Worm (Caenorhabditis elegans) whole organism, young adult: Measurements from ENCODE around the gene uroc-1.
"Not testable (repeated sequence)": the region's sequence is repeated elsewhere in the genome, so short reads cannot be mapped to it uniquely, and the experiment has no call there.

Experiments
- B0261.1 ChIP-seq: sonication (generic microtip); optimal IDR thresholded peaks from 2 replicates; lab custom pipeline; 2016; ENCODE audit warnings: mild to moderate bottlenecking, missing genetic modification characterization, moderate library complexity, missing compliant biosample characterization
- D2030.7 ChIP-seq: fragments of 200-800 bp; sonication (Bioruptor generic); IDR thresholded peaks from 2 replicates; pipeline ENCODE4 v1.3.6; 2022; ENCODE audit warnings: missing genetic modification reagents, missing genetic modification characterization, missing compliant biosample characterization
- ZK185.1 ChIP-seq: sonication (generic microtip); optimal IDR thresholded peaks from 2 replicates; lab custom pipeline; 2016; ENCODE audit warnings: mild to moderate bottlenecking, missing genetic modification characterization, missing compliant biosample characterization; ENCODE audit not compliant: poor library complexity, severe bottlenecking
- attf-6 ChIP-seq: fragments of 200-800 bp; sonication (Bioruptor generic); IDR thresholded peaks from 2 replicates; pipeline ENCODE4 v1.3.6; 2022; ENCODE audit warnings: missing genetic modification reagents, missing genetic modification characterization, missing compliant biosample characterization
- cebp-1 ChIP-seq, 2 experiments: fragments of 200-800 bp in 1 of 2; sonication (Bioruptor generic) in 1 of 2; sonication (generic microtip) in 1 of 2; IDR thresholded peaks in 1 of 2; optimal IDR thresholded peaks in 1 of 2; 2 replicates each; pipeline versions ENCODE4 v1.3.6 to Lab custom; 2017 to 2022; ENCODE audit warnings: missing compliant biosample characterization in 2 of 2, missing genetic modification characterization in 2 of 2, mild to moderate bottlenecking in 1 of 2, missing genetic modification reagents in 1 of 2, moderate library complexity in 1 of 2
- ceh-100 ChIP-seq: fragments of 200-800 bp; sonication (Bioruptor generic); IDR thresholded peaks from 2 replicates; pipeline ENCODE4 v1.3.6; 2022; ENCODE audit warnings: missing genetic modification reagents, missing genetic modification characterization, missing compliant biosample characterization
- egl-44 ChIP-seq: fragments of 200-800 bp; sonication (Bioruptor generic); IDR thresholded peaks from 2 replicates; pipeline ENCODE4 v1.3.6; 2022; ENCODE audit warnings: missing genetic modification reagents, missing genetic modification characterization, missing compliant biosample characterization
- egrh-3 ChIP-seq: fragments of 200-800 bp; sonication (Bioruptor generic); IDR thresholded peaks from 2 replicates; pipeline ENCODE4 v1.3.6; 2022; ENCODE audit warnings: missing genetic modification reagents, missing genetic modification characterization, missing compliant biosample characterization
- ekl-4 ChIP-seq: fragments of 200-800 bp; sonication (Bioruptor generic); IDR thresholded peaks from 2 replicates; pipeline ENCODE4 v1.3.6; 2022; ENCODE audit warnings: missing genetic modification reagents, missing genetic modification characterization, missing compliant biosample characterization
- hmg-1.2 ChIP-seq: fragments of 200-800 bp; sonication (Bioruptor generic); IDR thresholded peaks from 2 replicates; pipeline ENCODE4 v1.3.6; 2022; ENCODE audit warnings: missing genetic modification reagents, missing genetic modification characterization, missing compliant biosample characterization
- let-607 ChIP-seq, 2 experiments: fragments of 200-800 bp in 1 of 2; sonication (Bioruptor generic) in 1 of 2; sonication (generic microtip) in 1 of 2; optimal IDR thresholded peaks; 2 replicates each; lab custom pipeline; 2016 to 2018; ENCODE audit warnings: mild to moderate bottlenecking in 2 of 2, missing compliant biosample characterization in 2 of 2, missing genetic modification characterization in 2 of 2, moderate library complexity in 2 of 2, missing genotype in 1 of 2
- lin-54 ChIP-seq: fragments of 200-800 bp; sonication (Bioruptor generic); optimal IDR thresholded peaks from 2 replicates; lab custom pipeline; 2018; ENCODE audit warnings: mild to moderate bottlenecking, missing genetic modification characterization, missing compliant biosample characterization
- lir-1 ChIP-seq: fragments of 200-800 bp; sonication (Bioruptor generic); conservative IDR thresholded peaks from 2 replicates; pipeline ENCODE4 v1.3.6; 2022; ENCODE audit warnings: missing genetic modification reagents, missing genetic modification characterization, missing compliant biosample characterization
- lsy-27 ChIP-seq: sonication (generic microtip); optimal IDR thresholded peaks from 2 replicates; lab custom pipeline; 2017; ENCODE audit warnings: missing genetic modification characterization, mild to moderate bottlenecking, missing compliant biosample characterization, antibody characterized with exemption, missing genotype, borderline replicate concordance; ENCODE audit not compliant: insufficient read depth
- madf-8 ChIP-seq: fragments of 200-800 bp; sonication (Bioruptor generic); conservative IDR thresholded peaks from 2 replicates; pipeline ENCODE4 v1.3.6; 2022; ENCODE audit warnings: missing genetic modification reagents, missing genetic modification characterization, missing compliant biosample characterization
- mel-28 ChIP-seq: sonication (generic microtip); optimal IDR thresholded peaks from 2 replicates; lab custom pipeline; 2016; ENCODE audit warnings: borderline replicate concordance, mild to moderate bottlenecking, missing genetic modification characterization, missing compliant biosample characterization
- repo-1 ChIP-seq: sonication (generic microtip); optimal IDR thresholded peaks from 2 replicates; lab custom pipeline; 2017; ENCODE audit warnings: mild to moderate bottlenecking, missing genetic modification characterization, missing compliant biosample characterization
- rpc-1 ChIP-seq, 2 experiments: fragments of 150-350 bp in 1 of 2; sonication (generic microtip) in 1 of 2; optimal IDR thresholded peaks; 2 replicates each; lab custom pipeline; 2014 to 2018; ENCODE audit warnings: missing biosample characterization in 1 of 2, missing genetic modification characterization in 1 of 2, missing genetic modification reagents in 1 of 2, missing genotype in 1 of 2
- sdz-38 ChIP-seq: sonication (generic microtip); optimal IDR thresholded peaks from 2 replicates; lab custom pipeline; 2016; ENCODE audit warnings: missing genotype, missing genetic modification characterization, missing compliant biosample characterization
- snpc-4 ChIP-seq, 5 experiments: fragments of 150-350 bp in 1 of 5; sonication (generic microtip) in 4 of 5; optimal IDR thresholded peaks; 2 replicates each; lab custom pipeline; 2014 to 2018; ENCODE audit warnings: missing genetic modification characterization in 5 of 5, missing biosample characterization in 3 of 5, antibody characterized with exemption in 2 of 5, mild to moderate bottlenecking in 2 of 5, missing compliant biosample characterization in 2 of 5, missing genotype in 2 of 5, moderate library complexity in 2 of 5, missing genetic modification reagents in 1 of 5
- tbp1 ChIP-seq: fragments of 200-800 bp; sonication (Bioruptor generic); optimal IDR thresholded peaks from 2 replicates; lab custom pipeline; 2018; ENCODE audit warnings: mild to moderate bottlenecking, missing genetic modification characterization, missing compliant biosample characterization
- zfh-2 ChIP-seq: fragments of 200-800 bp; sonication (Bioruptor generic); conservative IDR thresholded peaks from 2 replicates; pipeline ENCODE4 v1.3.6; 2022; ENCODE audit warnings: missing genetic modification reagents, missing genetic modification characterization, missing compliant biosample characterization

Gene uroc-1

DNA sequence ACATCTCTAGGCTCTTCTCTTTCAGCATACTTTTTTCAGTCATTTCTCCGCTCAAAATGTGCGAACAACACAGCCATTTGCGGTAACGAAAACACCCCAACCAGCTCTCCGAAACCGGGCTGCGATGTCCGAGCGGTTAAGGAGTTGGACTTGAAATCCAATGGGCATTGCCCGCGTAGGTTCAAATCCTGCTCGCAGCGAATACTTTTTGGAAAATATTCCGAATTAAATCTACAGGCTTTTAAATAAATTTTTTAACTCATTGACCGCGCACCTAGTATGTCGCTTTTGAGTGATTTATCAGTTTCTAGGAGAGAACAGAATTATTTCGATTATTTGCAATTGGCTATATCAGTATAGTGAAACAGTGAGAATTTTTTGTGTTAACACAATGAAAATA is 34.6 kb upstream of the uroc-1 start:
- peak; percentile 8 for TF ChIP-seq snpc-4 (GFP tag; optimal IDR thresholded peaks at IDR 0.05; lab: Kevin White, UChicago)
- TF ChIP-seq snpc-4 (tag; optimal IDR thresholded peaks at IDR 0.05; lab: Kevin White, UChicago): peak in 2 of 4 experiments; percentile 33 to 92
- TF ChIP-seq attf-6: peak; percentile 88
- peak; percentile 81 for TF ChIP-seq tbp1 (GFP tag; lab: Kevin White, UChicago)
- TF ChIP-seq B0261.1 (tag; lab: Kevin White, UChicago): peak; percentile 62
- peak; percentile 28 for TF ChIP-seq rpc-1 (optimal IDR thresholded peaks at IDR 0.05; lab: Kevin White, UChicago)
- TF ChIP-seq rpc-1 (tag; optimal IDR thresholded peaks at IDR 0.05; lab: Kevin White, UChicago): peak; percentile 67

- TF ChIP-seq egl-44 (GFP tag; lab: Robert Waterston, UW): no peak
- TF ChIP-seq zfh-2: no peak
- no peak for TF ChIP-seq ekl-4 (GFP tag; lab: Robert Waterston, UW)
- no peak for TF ChIP-seq let-607 (tag; optimal IDR thresholded peaks at IDR 0.05; lab: Kevin White, UChicago)
- TF ChIP-seq ZK185.1 (tag; lab: Kevin White, UChicago): no peak
- TF ChIP-seq cebp-1 (GFP tag; IDR thresholded peaks at IDR 0.05; lab: Robert Waterston, UW): no peak
- no peak for TF ChIP-seq cebp-1 (tag; optimal IDR thresholded peaks at IDR 0.05; lab: Kevin White, UChicago)
- no peak for TF ChIP-seq ceh-100 (GFP tag; lab: Robert Waterston, UW)
- no peak for TF ChIP-seq sdz-38
- no peak for TF ChIP-seq lin-54 (GFP tag; lab: Kevin White, UChicago)
- no peak for TF ChIP-seq repo-1
- no peak for TF ChIP-seq madf-8
Observed at ce11 chrIV:16560971-16561370, 18.4 kb upstream of the uroc-1 start.

DNA sequence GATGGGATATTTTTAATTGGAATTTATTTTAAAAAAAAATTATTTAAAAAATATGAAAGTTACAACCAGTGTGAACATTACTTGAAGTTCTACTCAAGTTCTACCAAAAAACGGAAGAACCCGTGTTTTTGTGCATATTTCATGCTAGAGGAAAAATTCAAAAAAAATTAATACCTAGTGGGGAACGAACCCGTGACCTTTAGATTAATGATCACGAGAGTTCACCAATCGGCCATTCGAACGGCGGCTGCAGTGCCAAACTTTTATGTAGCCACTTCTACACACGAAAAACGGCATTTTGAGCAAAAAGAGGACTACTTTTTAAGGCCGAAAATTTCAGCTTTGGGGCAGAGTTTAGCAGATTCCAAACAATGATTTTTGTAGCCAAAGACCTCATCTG is 13.0 kb upstream of the uroc-1 start:
- TF ChIP-seq attf-6 (peak; percentile 91), D2030.7 (GFP tag; lab: Robert Waterston, UW) (peak; percentile 13; the same call in 1 of the 2 replicates), snpc-4 (tag; optimal IDR thresholded peaks at IDR 0.05; lab: Kevin White, UChicago) (peak in 3 of 4 experiments; percentile 51 to 92 (median 52)), tbp1 (GFP tag; lab: Kevin White, UChicago) (peak; percentile 83), B0261.1 (tag; lab: Kevin White, UChicago) (peak; percentile 59), rpc-1 (optimal IDR thresholded peaks at IDR 0.05; lab: Kevin White, UChicago) (peak; percentile 24), rpc-1 (tag; optimal IDR thresholded peaks at IDR 0.05; lab: Kevin White, UChicago) (peak; percentile 69)
- not testable (repeated sequence) for TF ChIP-seq snpc-4 (GFP tag; optimal IDR thresholded peaks at IDR 0.05; lab: Kevin White, UChicago)
- TF ChIP-seq, all 124 proteins: peak for 6; not testable (repeated sequence) for 118

DNA sequence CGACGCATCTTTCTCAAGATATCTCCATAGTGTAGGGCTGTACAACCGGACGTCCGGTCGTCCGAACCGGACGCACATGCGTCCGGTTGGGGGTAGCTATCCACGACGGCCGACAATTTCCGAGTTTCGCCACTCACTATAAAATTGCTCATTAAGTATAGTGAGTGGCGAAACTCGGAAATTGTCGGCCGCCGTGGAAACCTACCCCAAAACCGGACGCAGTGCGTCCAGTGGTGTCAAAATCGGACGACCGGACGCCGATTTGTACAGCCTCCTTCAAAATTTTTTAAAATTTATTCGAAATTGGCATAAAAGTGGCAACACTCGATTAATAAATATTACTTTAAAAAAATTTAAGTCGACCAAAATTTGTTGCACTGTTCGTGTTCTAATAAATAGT is 10.7 kb upstream of the uroc-1 start:
- TF ChIP-seq hmg-1.2 (GFP tag; lab: Robert Waterston, UW): 0 out of 2 replicates have a peak, but pooled peaks have one; percentile 28
- TF ChIP-seq attf-6: peak; percentile 66; the same call in 1 of the 2 replicates
- not testable (repeated sequence) for TF ChIP-seq snpc-4 (GFP tag; optimal IDR thresholded peaks at IDR 0.05; lab: Kevin White, UChicago)
- TF ChIP-seq snpc-4 (tag; optimal IDR thresholded peaks at IDR 0.05; lab: Kevin White, UChicago): peak in 2 of 4 experiments; percentile 83 to 95

DNA sequence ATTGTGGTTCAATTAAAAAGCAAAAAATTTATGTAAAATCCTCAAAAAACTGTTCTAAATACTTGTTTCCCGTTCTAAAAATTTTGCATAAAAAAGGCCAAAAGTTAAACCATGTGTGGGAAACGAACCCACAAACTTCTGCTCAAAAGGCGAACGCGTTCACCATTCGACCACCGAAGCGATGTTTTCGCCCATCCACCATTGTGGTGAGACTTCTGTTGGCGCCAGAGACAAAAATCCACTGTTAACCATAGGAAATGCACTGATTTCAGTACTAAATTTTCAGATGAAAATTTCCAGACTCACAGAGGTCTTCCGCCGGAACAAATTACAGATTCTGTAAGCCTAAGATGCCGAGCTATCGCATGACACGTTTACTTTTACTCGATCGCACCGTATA is 10.2 kb upstream of the uroc-1 start:
- peak; percentile 58 for TF ChIP-seq attf-6

DNA sequence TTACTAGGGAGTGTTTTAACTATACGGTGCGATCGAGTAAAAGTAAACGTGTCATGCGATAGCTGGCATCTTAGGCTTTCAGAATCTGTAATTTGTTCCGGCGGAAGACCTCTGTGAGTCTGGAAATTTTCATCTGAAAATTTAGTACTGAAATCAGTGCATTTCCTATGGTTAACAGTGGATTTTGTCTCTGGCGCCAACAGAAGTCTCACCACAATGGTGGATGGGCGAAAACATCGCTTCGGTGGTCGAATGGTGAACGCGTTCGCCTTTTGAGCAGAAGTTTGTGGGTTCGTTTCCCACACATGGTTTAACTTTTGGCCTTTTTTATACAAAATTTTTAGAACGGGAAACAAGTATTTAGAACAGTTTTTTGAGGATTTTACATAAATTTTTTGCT is 9.4 kb upstream of the uroc-1 start:
- TF ChIP-seq attf-6 (peak; percentile 85), hmg-1.2 (GFP tag; lab: Robert Waterston, UW) (0 out of 2 replicates have a peak, but pooled peaks have one; percentile 26), rpc-1 (tag; optimal IDR thresholded peaks at IDR 0.05; lab: Kevin White, UChicago) (peak; percentile 6)
- TF ChIP-seq rpc-1 (optimal IDR thresholded peaks at IDR 0.05; lab: Kevin White, UChicago): not testable (repeated sequence)

- TF ChIP-seq mel-28 (no peak), lsy-27 (tag; lab: Kevin White, UChicago) (no peak), lir-1 (GFP tag; lab: Robert Waterston, UW) (no peak), egrh-3 (peak; percentile 59; the same call in 1 of the 2 replicates)
Observed at ce11 chrIV:16551457-16551856, 8.9 kb upstream of the uroc-1 start.
